Worm (Caenorhabditis elegans) whole organism, L4/young adult: Measurements from ENCODE around the gene his-60.

Experiments
- dao-5 ChIP-seq: sonication (generic microtip); optimal IDR thresholded peaks from 2 replicates; lab custom pipeline; 2016; ENCODE audit warnings: missing genotype, missing genetic modification characterization, moderate library complexity, missing compliant biosample characterization
- him-1 ChIP-seq: sonication (generic microtip); optimal IDR thresholded peaks from 2 replicates; lab custom pipeline; 2016; ENCODE audit warnings: missing genotype, missing genetic modification reagents, missing genetic modification characterization, missing compliant biosample characterization

ce11 chrIV:7477697-7478096 is 10.1 kb downstream of the his-60 start:
- TF ChIP-seq him-1 (tag; lab: Kevin White, UChicago): no peak
- no peak for TF ChIP-seq dao-5
